Fruit fly (Drosophila melanogaster) whole organism, embryonic: ENCODE data around the gene prg.

Experiments used
- BtbVII ChIP-seq: fragments of 200-800 bp; sonication (Bioruptor generic); optimal IDR thresholded peaks from 3 replicates; lab custom pipeline; 2017; ENCODE audit warnings: missing biosample characterization, mild to moderate bottlenecking, missing genetic modification characterization
- CG3407 ChIP-seq: fragments of 200-800 bp; sonication (Bioruptor generic); optimal IDR thresholded peaks from 2 replicates; lab custom pipeline; 2018; ENCODE audit warnings: missing biosample characterization, mild to moderate bottlenecking, missing genetic modification characterization
- CG6765 ChIP-seq: fragments of 200-800 bp; sonication (Bioruptor generic); optimal IDR thresholded peaks from 3 replicates; lab custom pipeline; 2017; ENCODE audit warnings: missing biosample characterization, mild to moderate bottlenecking, missing genetic modification characterization
- Hand ChIP-seq: fragments of 200-800 bp; sonication (Bioruptor generic); optimal IDR thresholded peaks from 2 replicates; lab custom pipeline; 2017; ENCODE audit warnings: mild to moderate bottlenecking, missing biosample characterization, missing genetic modification reagents, missing genetic modification characterization
- Hr39 ChIP-seq: fragments of >200 bp; optimal IDR thresholded peaks from 2 replicates; lab custom pipeline; 2017
- Kr ChIP-seq: fragments of 200-800 bp; sonication (Bioruptor generic); optimal IDR thresholded peaks from 2 replicates; lab custom pipeline; 2017; ENCODE audit warnings: missing biosample characterization, mild to moderate bottlenecking, missing genetic modification characterization
- Rfx ChIP-seq: fragments of 200-800 bp; sonication (Bioruptor generic); IDR thresholded peaks from 2 replicates; pipeline ENCODE4 v1.3.6; 2022; ENCODE audit warnings: missing biosample characterization, missing genetic modification characterization
- bab2 ChIP-seq: fragments of 200-800 bp; sonication (Bioruptor generic); optimal IDR thresholded peaks from 2 replicates; lab custom pipeline; 2016; ENCODE audit warnings: missing biosample characterization, missing genetic modification characterization
- danr ChIP-seq: fragments of 200-800 bp; sonication (Bioruptor generic); IDR thresholded peaks from 2 replicates; pipeline ENCODE4 v1.3.6; 2022; ENCODE audit warnings: missing biosample characterization, missing genetic modification characterization
- gsb-n ChIP-seq: fragments of 200-800 bp; sonication (Bioruptor generic); optimal IDR thresholded peaks from 3 replicates; lab custom pipeline; 2018; ENCODE audit warnings: missing biosample characterization, mild to moderate bottlenecking, missing genetic modification characterization
- trh ChIP-seq: fragments of 200-800 bp; sonication (Bioruptor generic); optimal IDR thresholded peaks from 2 replicates; lab custom pipeline; 2016; ENCODE audit warnings: missing biosample characterization, missing genetic modification characterization

DNA sequence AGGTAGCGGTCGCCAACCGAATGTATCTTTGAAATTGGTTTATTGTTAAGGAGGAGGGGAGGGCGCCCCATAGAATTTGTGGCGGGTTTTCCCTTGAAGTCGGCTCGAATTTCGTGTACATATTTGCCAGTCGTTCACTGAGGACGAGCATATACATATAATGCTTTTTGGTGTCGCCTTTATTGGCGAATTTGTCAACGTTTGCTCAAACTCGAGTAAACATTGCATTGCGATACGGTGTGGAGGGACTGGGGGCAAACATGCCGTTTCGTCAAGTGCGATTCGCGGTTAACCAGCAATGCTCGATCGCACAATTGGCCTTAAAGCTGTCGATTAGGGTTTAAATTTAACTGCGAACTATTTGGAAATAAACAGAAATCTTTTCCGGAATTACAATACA, 46.7 kb upstream of the prg start:
- TF ChIP-seq gsb-n (tag; lab: Kevin White, UChicago) (no peak), CG6765 (GFP tag; lab: Kevin White, UChicago) (no peak), Rfx (no peak), trh (no peak), Kr (GFP tag; lab: Kevin White, UChicago) (no peak), danr (no peak), bab2 (no peak), Hand (no peak), BtbVII (no peak), CG3407 (GFP tag; lab: Kevin White, UChicago) (no peak), Hr39 (lab: Kevin White, UChicago) (no peak)
